Fruit fly (Drosophila melanogaster) whole organism, embryonic: ENCODE measurements around the gene CG9360.

ENCODE experiments used
- BEAF-32 ChIP-seq: fragments of 200-800 bp; sonication (Bioruptor generic); optimal IDR thresholded peaks from 3 replicates; lab custom pipeline; 2017; ENCODE audit warnings: missing biosample characterization, missing genetic modification characterization, mild to moderate bottlenecking, moderate library complexity, missing genetic modification reagents
- C15 ChIP-seq: fragments of 200-800 bp; sonication (Bioruptor generic); IDR thresholded peaks from 3 replicates; pipeline ENCODE4 v1.3.6; 2022; ENCODE audit warnings: missing biosample characterization, missing genetic modification characterization
- CG11504 ChIP-seq: fragments of 200-800 bp; sonication (Bioruptor generic); optimal IDR thresholded peaks from 3 replicates; lab custom pipeline; 2019; ENCODE audit warnings: missing biosample characterization, mild to moderate bottlenecking, missing genetic modification characterization, moderate library complexity
- CG11696 ChIP-seq: fragments of 200-800 bp; sonication (Bioruptor generic); IDR thresholded peaks from 2 replicates; pipeline ENCODE4 v1.3.6; 2022; ENCODE audit warnings: missing biosample characterization, missing genetic modification characterization
- CG13287 ChIP-seq: fragments of 200-800 bp; sonication (Bioruptor generic); IDR thresholded peaks from 2 replicates; pipeline ENCODE4 v1.3.6; 2022; ENCODE audit warnings: missing biosample characterization, missing genetic modification characterization; ENCODE audit not compliant: partially characterized antibody
- CG13775 ChIP-seq: fragments of 200-800 bp; sonication (Bioruptor generic); optimal IDR thresholded peaks from 3 replicates; lab custom pipeline; 2017; ENCODE audit warnings: missing biosample characterization, mild to moderate bottlenecking, missing genetic modification characterization
- CG14050 ChIP-seq: fragments of 200-800 bp; sonication (Bioruptor generic); IDR thresholded peaks from 3 replicates; pipeline ENCODE4 v1.3.6; 2022; ENCODE audit warnings: missing biosample characterization, missing genetic modification characterization
- CG14441 ChIP-seq: fragments of 200-800 bp; sonication (Bioruptor generic); IDR thresholded peaks from 2 replicates; pipeline ENCODE4 v1.3.6; 2022; ENCODE audit warnings: missing biosample characterization, missing genetic modification characterization
- CG15011 ChIP-seq: fragments of 200-800 bp; sonication (Bioruptor generic); optimal IDR thresholded peaks from 3 replicates; lab custom pipeline; 2018; ENCODE audit warnings: missing biosample characterization, mild to moderate bottlenecking, missing genetic modification characterization
- CG15073 ChIP-seq: fragments of 200-800 bp; sonication (Bioruptor generic); optimal IDR thresholded peaks from 2 replicates; lab custom pipeline; 2016; ENCODE audit warnings: missing biosample characterization, missing genetic modification characterization
- CG15269 ChIP-seq: fragments of 200-800 bp; sonication (Bioruptor generic); optimal IDR thresholded peaks from 2 replicates; lab custom pipeline; 2018; ENCODE audit warnings: missing biosample characterization, mild to moderate bottlenecking, missing genetic modification characterization, moderate library complexity
- CG1603 ChIP-seq: fragments of 200-800 bp; sonication (Bioruptor generic); optimal IDR thresholded peaks from 2 replicates; lab custom pipeline; 2019; ENCODE audit warnings: missing biosample characterization, mild to moderate bottlenecking, missing genetic modification characterization, moderate library complexity
- CG16815 ChIP-seq: fragments of 200-800 bp; sonication (Bioruptor generic); optimal IDR thresholded peaks from 3 replicates; lab custom pipeline; 2017; ENCODE audit warnings: missing biosample characterization, mild to moderate bottlenecking, missing genetic modification characterization
- CG17568 ChIP-seq: fragments of 200-800 bp; sonication (Bioruptor generic); optimal IDR thresholded peaks from 2 replicates; lab custom pipeline; 2018; ENCODE audit warnings: missing biosample characterization, mild to moderate bottlenecking, missing genetic modification characterization, moderate library complexity
- CG30431 ChIP-seq: fragments of 200-800 bp; sonication (Bioruptor generic); optimal IDR thresholded peaks from 2 replicates; lab custom pipeline; 2017; ENCODE audit warnings: missing biosample characterization, missing genetic modification characterization
- CG3281 ChIP-seq: fragments of 200-800 bp; sonication (Bioruptor generic); optimal IDR thresholded peaks from 3 replicates; lab custom pipeline; 2017; ENCODE audit warnings: missing biosample characterization, mild to moderate bottlenecking, missing genetic modification characterization
- CG6791 ChIP-seq: fragments of 200-800 bp; sonication (Bioruptor generic); IDR thresholded peaks from 3 replicates; pipeline ENCODE4 v1.3.6; 2022; ENCODE audit warnings: missing biosample characterization, missing genetic modification characterization; ENCODE audit not compliant: partially characterized antibody
- CG6813 ChIP-seq: fragments of 200-800 bp; sonication (Bioruptor generic); optimal IDR thresholded peaks from 2 replicates; lab custom pipeline; 2017; ENCODE audit warnings: missing biosample characterization, missing genetic modification characterization, mild to moderate bottlenecking, moderate library complexity, missing genetic modification reagents
- CG7987 ChIP-seq: fragments of 200-800 bp; sonication (Bioruptor generic); optimal IDR thresholded peaks from 2 replicates; lab custom pipeline; 2018; ENCODE audit warnings: missing biosample characterization, mild to moderate bottlenecking, missing genetic modification characterization, moderate library complexity
- CG9817 ChIP-seq: fragments of 200-800 bp; sonication (Bioruptor generic); optimal IDR thresholded peaks from 2 replicates; lab custom pipeline; 2018; ENCODE audit warnings: missing biosample characterization, mild to moderate bottlenecking, missing genetic modification characterization, moderate library complexity
- Chrac-16 ChIP-seq: fragments of 200-800 bp; sonication (Bioruptor generic); optimal IDR thresholded peaks from 3 replicates; lab custom pipeline; 2016; ENCODE audit warnings: missing biosample characterization, missing genetic modification characterization
- CkIIα-i1 ChIP-seq: fragments of 200-800 bp; sonication (Bioruptor generic); IDR thresholded peaks from 2 replicates; pipeline ENCODE4 v1.3.6; 2022; ENCODE audit warnings: missing biosample characterization, missing genetic modification characterization
- CoRest ChIP-seq: fragments of 200-800 bp; sonication (Bioruptor generic); optimal IDR thresholded peaks from 3 replicates; lab custom pipeline; 2018; ENCODE audit warnings: missing biosample characterization, mild to moderate bottlenecking, missing genetic modification characterization, moderate library complexity
- D ChIP-seq, 2 experiments: fragments of 200-800 bp in 1 of 2; fragments of >200 bp in 1 of 2; sonication (Bioruptor generic) in 1 of 2; optimal IDR thresholded peaks; 2 replicates in 1 of 2; 3 replicates in 1 of 2; lab custom pipeline; 2017; ENCODE audit warnings: mild to moderate bottlenecking in 1 of 2, missing biosample characterization in 1 of 2, missing genetic modification characterization in 1 of 2, missing genetic modification reagents in 1 of 2
- E2f2 ChIP-seq: fragments of 200-800 bp; sonication (Bioruptor generic); IDR thresholded peaks from 2 replicates; pipeline ENCODE4 v1.3.6; 2022; ENCODE audit warnings: missing biosample characterization, missing genetic modification characterization
- GATAe ChIP-seq: fragments of 200-800 bp; sonication (Bioruptor generic); conservative IDR thresholded peaks from 2 replicates; pipeline ENCODE4 v1.3.6; 2022; ENCODE audit warnings: missing biosample characterization, missing genetic modification characterization
- Hey ChIP-seq: fragments of 200-800 bp; sonication (Bioruptor generic); optimal IDR thresholded peaks from 3 replicates; lab custom pipeline; 2018; ENCODE audit warnings: missing biosample characterization, mild to moderate bottlenecking, missing genetic modification characterization
- Hsf ChIP-seq: fragments of 200-800 bp; sonication (Bioruptor generic); optimal IDR thresholded peaks from 3 replicates; lab custom pipeline; 2016; ENCODE audit warnings: missing biosample characterization, missing genetic modification characterization
- Med ChIP-seq: fragments of 200-800 bp; sonication (Bioruptor generic); peaks from one replicate; lab custom pipeline; 2016; ENCODE audit warnings: missing biosample characterization, missing genetic modification characterization, mild to moderate bottlenecking, inconsistent platforms, moderate library complexity
- Meics ChIP-seq: fragments of 200-800 bp; sonication (Bioruptor generic); optimal IDR thresholded peaks from 2 replicates; lab custom pipeline; 2017; ENCODE audit warnings: missing biosample characterization, mild to moderate bottlenecking, missing genetic modification characterization
- Poxn ChIP-seq: fragments of 200-800 bp; sonication (Bioruptor generic); IDR thresholded peaks from 2 replicates; pipeline ENCODE4 v1.3.6; 2022; ENCODE audit warnings: missing biosample characterization, missing genetic modification characterization
- Six4 ChIP-seq: fragments of 200-800 bp; sonication (Bioruptor generic); optimal IDR thresholded peaks from 2 replicates; lab custom pipeline; 2016; ENCODE audit warnings: missing biosample characterization, missing genetic modification characterization
- Ssrp ChIP-seq: fragments of 200-800 bp; sonication (Bioruptor generic); optimal IDR thresholded peaks from 2 replicates; lab custom pipeline; 2018; ENCODE audit warnings: missing biosample characterization, mild to moderate bottlenecking, missing genetic modification characterization, moderate library complexity
- Xbp1 ChIP-seq: fragments of 200-800 bp; sonication (Bioruptor generic); optimal IDR thresholded peaks from 3 replicates; lab custom pipeline; 2016; ENCODE audit warnings: missing biosample characterization, mild to moderate bottlenecking, missing genetic modification characterization
- bbx ChIP-seq: fragments of 200-800 bp; sonication (Bioruptor generic); IDR thresholded peaks from 2 replicates; pipeline ENCODE4 v1.3.6; 2022; ENCODE audit warnings: missing biosample characterization, missing genetic modification characterization; ENCODE audit not compliant: partially characterized antibody
- cas ChIP-seq: fragments of 200-800 bp; sonication (Bioruptor generic); IDR thresholded peaks from 2 replicates; pipeline ENCODE4 v1.3.6; 2022; ENCODE audit warnings: missing biosample characterization, missing genetic modification characterization
- cwo ChIP-seq: fragments of 200-800 bp; sonication (Bioruptor generic); optimal IDR thresholded peaks from 3 replicates; lab custom pipeline; 2017; ENCODE audit warnings: missing biosample characterization, missing genetic modification characterization, mild to moderate bottlenecking, moderate library complexity, missing genetic modification reagents
- fd3F ChIP-seq: fragments of 200-800 bp; sonication (Bioruptor generic); optimal IDR thresholded peaks from 2 replicates; lab custom pipeline; 2018; ENCODE audit warnings: missing biosample characterization, mild to moderate bottlenecking, missing genetic modification characterization, moderate library complexity
- hkb ChIP-seq, 2 experiments: fragments of 200-800 bp in 1 of 2; fragments of >200 bp in 1 of 2; sonication (Bioruptor generic) in 1 of 2; IDR thresholded peaks in 1 of 2; optimal IDR thresholded peaks in 1 of 2; 2 replicates each; pipeline versions ENCODE4 v1.3.6 to Lab custom; 2017 to 2022; ENCODE audit warnings: missing biosample characterization in 1 of 2, missing genetic modification characterization in 1 of 2
- ken ChIP-seq: fragments of 200-800 bp; sonication (Bioruptor generic); IDR thresholded peaks from 3 replicates; pipeline ENCODE4 v1.3.6; 2022; ENCODE audit warnings: missing biosample characterization, missing genetic modification characterization
- nerfin-1 ChIP-seq: fragments of 200-800 bp; sonication (Bioruptor generic); optimal IDR thresholded peaks from 3 replicates; lab custom pipeline; 2019; ENCODE audit warnings: missing biosample characterization, mild to moderate bottlenecking, missing genetic modification characterization, moderate library complexity
- nom ChIP-seq: fragments of 200-800 bp; sonication (Bioruptor generic); optimal IDR thresholded peaks from 2 replicates; lab custom pipeline; 2017; ENCODE audit warnings: missing biosample characterization, missing genetic modification characterization, mild to moderate bottlenecking, moderate library complexity, missing genetic modification reagents
- pan ChIP-seq, 4 experiments: fragments of >200 bp in 3 of 4; fragments of 200-800 bp in 1 of 4; sonication (Bioruptor generic) in 1 of 4; optimal IDR thresholded peaks in 3 of 4; IDR thresholded peaks in 1 of 4; 2 replicates each; pipeline versions ENCODE4 v1.3.6 to Lab custom; 2017 to 2022; ENCODE audit warnings: missing biosample characterization in 2 of 4, missing genetic modification characterization in 2 of 4, mixed read lengths in 1 of 4
- sens ChIP-seq: fragments of 200-800 bp; sonication (Bioruptor generic); peaks from one replicate; lab custom pipeline; 2016; ENCODE audit warnings: missing biosample characterization, missing genetic modification characterization
- sob ChIP-seq: fragments of 200-800 bp; sonication (Bioruptor generic); IDR thresholded peaks from 2 replicates; pipeline ENCODE4 v1.3.6; 2022; ENCODE audit warnings: missing biosample characterization, missing genetic modification characterization
- stwl ChIP-seq: fragments of 200-800 bp; sonication (Bioruptor generic); optimal IDR thresholded peaks from 3 replicates; lab custom pipeline; 2018; ENCODE audit warnings: missing biosample characterization, mild to moderate bottlenecking, missing genetic modification characterization, moderate library complexity
- vvl ChIP-seq: fragments of 200-800 bp; sonication (Bioruptor generic); IDR thresholded peaks from 2 replicates; pipeline ENCODE4 v1.3.6; 2022; ENCODE audit warnings: missing biosample characterization, missing genetic modification characterization
- zf30C ChIP-seq: fragments of 200-800 bp; sonication (Bioruptor generic); optimal IDR thresholded peaks from 3 replicates; lab custom pipeline; 2018; ENCODE audit warnings: missing biosample characterization, mild to moderate bottlenecking, missing genetic modification characterization

CG9360 gene

DNA sequence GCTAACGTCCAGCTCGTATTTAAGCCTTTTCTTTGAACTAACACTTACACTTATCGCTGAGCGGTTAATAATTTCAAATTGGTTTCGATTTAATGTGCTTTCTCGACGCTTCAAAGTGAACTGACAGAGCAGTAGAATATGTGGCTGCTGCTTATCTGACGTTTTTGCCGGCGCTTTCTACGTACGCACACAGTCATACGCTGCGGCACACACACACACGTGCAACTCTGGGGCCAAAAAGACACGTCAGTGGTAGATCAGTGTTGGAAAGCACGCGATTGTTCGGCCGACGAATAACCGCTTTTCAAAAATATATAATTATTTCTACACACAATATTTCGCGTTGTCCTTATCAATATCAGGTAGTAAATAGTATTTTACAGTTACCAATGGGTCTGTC lies 41.8 kb upstream of the CG9360 start (continued):
- TF ChIP-seq zf30C = peak; percentile 19
- TF ChIP-seq cas (GFP tag; lab: Robert Waterston, UW) = no peak
- no peak for TF ChIP-seq CG11696
- TF ChIP-seq Chrac-16 (GFP tag; lab: Kevin White, UChicago) = no peak
- peak; percentile 37; the same call in 1 of the 2 replicates for TF ChIP-seq vvl
- no peak for TF ChIP-seq CG30431 (GFP tag; lab: Kevin White, UChicago)
- peak; percentile 56 for TF ChIP-seq sens (GFP tag; lab: Kevin White, UChicago)
- TF ChIP-seq nerfin-1 (tag; lab: Kevin White, UChicago) = no peak
- peak; percentile 21 for TF ChIP-seq CG11504 (tag; lab: Kevin White, UChicago)
- peak; percentile 1 for TF ChIP-seq CoRest (tag; lab: Kevin White, UChicago)
- no peak for TF ChIP-seq CG14050 (GFP tag; lab: Robert Waterston, UW)
- no peak for TF ChIP-seq Poxn (GFP tag; lab: Robert Waterston, UW)
- no peak for TF ChIP-seq ken
- peak; percentile 72 for TF ChIP-seq stwl
- TF ChIP-seq D (optimal IDR thresholded peaks at IDR 0.05; lab: Kevin White, UChicago) = no peak
- peak; percentile 4 for TF ChIP-seq D (GFP tag; optimal IDR thresholded peaks at IDR 0.05; lab: Kevin White, UChicago)
- TF ChIP-seq CG13287 (GFP tag; lab: Robert Waterston, UW) = 0 out of 2 replicates have a peak, but pooled peaks have one; percentile 10
- TF ChIP-seq Med (GFP tag; lab: Kevin White, UChicago) = peak; percentile 87
- no peak for TF ChIP-seq CG13775 (GFP tag; lab: Kevin White, UChicago)
- TF ChIP-seq CG15073 (GFP tag; lab: Kevin White, UChicago) = no peak
- peak; percentile 42 for TF ChIP-seq CG1603 (tag; lab: Kevin White, UChicago)
- peak; percentile 30 for TF ChIP-seq BEAF-32 (GFP tag; lab: Kevin White, UChicago)
- no peak for TF ChIP-seq Meics
- TF ChIP-seq CG16815 (GFP tag; lab: Kevin White, UChicago) = no peak
- no peak for TF ChIP-seq Six4
- TF ChIP-seq CG3281 (GFP tag; lab: Kevin White, UChicago) = no peak
- no peak for TF ChIP-seq hkb (optimal IDR thresholded peaks at IDR 0.05; lab: Kevin White, UChicago)
- TF ChIP-seq hkb (GFP tag; IDR thresholded peaks at IDR 0.05; lab: Robert Waterston, UW) = peak; percentile 57
- TF ChIP-seq sob (GFP tag; lab: Robert Waterston, UW) = peak; percentile 36; the same call in 1 of the 2 replicates
- peak; percentile 56 for TF ChIP-seq E2f2
- peak; percentile 24 for TF ChIP-seq CG7987 (GFP tag; lab: Kevin White, UChicago)
- no peak for TF ChIP-seq pan (optimal IDR thresholded peaks at IDR 0.05; lab: Kevin White, UChicago)
- TF ChIP-seq pan (GFP tag; optimal IDR thresholded peaks at IDR 0.05 in 1 of 2, IDR thresholded peaks at IDR 0.05 in 1 of 2) = peak in 1 of 2 experiments; percentile 15
- TF ChIP-seq Hsf = no peak
- TF ChIP-seq GATAe (GFP tag; lab: Robert Waterston, UW) = no peak
- TF ChIP-seq C15 (GFP tag; lab: Robert Waterston, UW) = no peak
- TF ChIP-seq Hey (tag; lab: Kevin White, UChicago) = peak; percentile 19
- TF ChIP-seq CG17568 = no peak
- 0 out of 2 replicates have a peak, but pooled peaks have one; percentile 36 for TF ChIP-seq bbx (GFP tag; lab: Robert Waterston, UW)
- TF ChIP-seq CG9817 (tag; lab: Kevin White, UChicago) = no peak
- no peak for TF ChIP-seq CG15011 (GFP tag; lab: Kevin White, UChicago)
- no peak for TF ChIP-seq fd3F (GFP tag; lab: Kevin White, UChicago)
- peak; percentile 56 for TF ChIP-seq nom (GFP tag; lab: Kevin White, UChicago)
- no peak for TF ChIP-seq CG6813 (GFP tag; lab: Kevin White, UChicago)
- no peak for TF ChIP-seq CG14441 (GFP tag; lab: Robert Waterston, UW)
- no peak for TF ChIP-seq CkIIα-i1 (GFP tag; lab: Robert Waterston, UW)
- no peak for TF ChIP-seq Ssrp
- peak; percentile 100 for TF ChIP-seq Xbp1 (GFP tag; lab: Kevin White, UChicago)
- no peak for TF ChIP-seq cwo (GFP tag; lab: Kevin White, UChicago)
- peak; percentile 6 for TF ChIP-seq CG15269 (tag; lab: Kevin White, UChicago)
- no peak for TF ChIP-seq CG6791 (GFP tag; lab: Robert Waterston, UW)
